Worm (Caenorhabditis elegans): ENCODE results near the gene F22E5.12.
"Not testable (repeated sequence)": the region's sequence is repeated elsewhere in the genome, so short reads cannot be mapped to it uniquely, and the experiment has no call there.

The F22E5.12 gene

ce11 chrII:2627154-2627799, 19.4 kb downstream of the F22E5.12 start, which contains the start of gene sri-71:
TSS of gene sri-71 (plus strand) at chrII:2627749.
- TF ChIP-seq unc-62 (GFP tag; optimal IDR thresholded peaks at IDR 0.05) (no peak), sptf-1 (tag; optimal IDR thresholded peaks at IDR 0.05) (peak; percentile 32)

ce11 chrII:2624792-2625191, 21.9 kb downstream of the F22E5.12 start, which contains the start of gene lgc-28:
TSS of gene lgc-28 (plus strand) at chrII:2625092.
- TF ChIP-seq blmp-1 (tag; optimal IDR thresholded peaks at IDR 0.05) (no peak), tbx-8 (GFP tag; optimal IDR thresholded peaks at IDR 0.05) (no peak), unc-62 (GFP tag; optimal IDR thresholded peaks at IDR 0.05) (no peak), lin-13 (tag; optimal IDR thresholded peaks at IDR 0.05) (no peak), mab-5 (tag; optimal IDR thresholded peaks at IDR 0.05) (no peak), sptf-1 (tag; optimal IDR thresholded peaks at IDR 0.05) (no peak), flh-1 (GFP tag; optimal IDR thresholded peaks at IDR 0.05) (no peak)

ce11 chrII:2622936-2623452, 23.7 kb downstream of the F22E5.12 start, which contains the start of gene D2062.4:
TSS of gene D2062.4 (plus strand) at chrII:2623402.
- not testable (repeated sequence) for TF ChIP-seq lin-13 (tag; optimal IDR thresholded peaks at IDR 0.05); snpc-4 (tag; optimal IDR thresholded peaks at IDR 0.05); drap-1 (GFP tag; optimal IDR thresholded peaks at IDR 0.05)

ce11 chrII:2622480-2622879, 24.2 kb downstream of the F22E5.12 start, which contains the start of gene D2062.5:
TSS of gene D2062.5 (plus strand) at chrII:2622780.
- TF ChIP-seq nhr-76 (tag; optimal IDR thresholded peaks at IDR 0.05) (no peak), cnd-1 (tag; optimal IDR thresholded peaks at IDR 0.05) (no peak), unc-120 (tag; optimal IDR thresholded peaks at IDR 0.05; ENCODE audit: poor library complexity, severe bottlenecking) (no peak), elt-1 (tag; optimal IDR thresholded peaks at IDR 0.05; ENCODE audit: borderline replicate concordance, insufficient read depth) (no peak), M03D4.4 (tag; optimal IDR thresholded peaks at IDR 0.05) (no peak), flh-1 (GFP tag; optimal IDR thresholded peaks at IDR 0.05) (no peak), mab-5 (tag; optimal IDR thresholded peaks at IDR 0.05) (no peak), nhr-12 (tag; optimal IDR thresholded peaks at IDR 0.05) (no peak), ham-2 (GFP tag; optimal IDR thresholded peaks at IDR 0.05) (no peak), ztf-11 (tag; optimal IDR thresholded peaks at IDR 0.05) (no peak), mls-2 (tag; optimal IDR thresholded peaks at IDR 0.05) (no peak), ceh-83 (GFP tag; optimal IDR thresholded peaks at IDR 0.05) (no peak), unc-62 (GFP tag; optimal IDR thresholded peaks at IDR 0.05) (no peak)

- not testable (repeated sequence) for TF ChIP-seq lin-32 (GFP tag; optimal IDR thresholded peaks at IDR 0.05); nhr-12 (tag; optimal IDR thresholded peaks at IDR 0.05); unc-39 (tag; optimal IDR thresholded peaks at IDR 0.05)
Measured at ce11 chrII:2619148-2619547, 27.5 kb downstream of the F22E5.12 start, which contains the start of gene msrp-6. TSS of gene msrp-6 (plus strand) at chrII:2619448.

ce11 chrII:2616634-2617033, 30.0 kb downstream of the F22E5.12 start, which contains the start of gene msrp-5:
TSS of gene msrp-5 (plus strand) at chrII:2616934.
- TF ChIP-seq nhr-237 (tag; optimal IDR thresholded peaks at IDR 0.05); lsy-2 (tag; optimal IDR thresholded peaks at IDR 0.05); unc-120 (tag; optimal IDR thresholded peaks at IDR 0.05; ENCODE audit: poor library complexity, severe bottlenecking): not testable (repeated sequence)

- not testable (repeated sequence) for TF ChIP-seq mls-2 (tag; optimal IDR thresholded peaks at IDR 0.05); ham-2 (GFP tag; optimal IDR thresholded peaks at IDR 0.05); nhr-76 (tag; optimal IDR thresholded peaks at IDR 0.05)
Measured at ce11 chrII:2612278-2612677, 34.4 kb downstream of the F22E5.12 start, which contains the start of gene D2062.13. TSS of gene D2062.13 (plus strand) at chrII:2612578.

- TF ChIP-seq unc-120 (tag; optimal IDR thresholded peaks at IDR 0.05; ENCODE audit: poor library complexity, severe bottlenecking), result no peak
- TF ChIP-seq ceh-39 (tag; optimal IDR thresholded peaks at IDR 0.05), result no peak
- TF ChIP-seq elt-1 (tag; optimal IDR thresholded peaks at IDR 0.05; ENCODE audit: borderline replicate concordance, insufficient read depth), result no peak
- no peak for TF ChIP-seq ceh-43 (GFP tag; optimal IDR thresholded peaks at IDR 0.05)
- no peak for TF ChIP-seq pha-4 (tag; optimal IDR thresholded peaks at IDR 0.05)
- TF ChIP-seq unc-62 (GFP tag; optimal IDR thresholded peaks at IDR 0.05), result no peak
Measured at ce11 chrII:2611009-2611408, 35.6 kb downstream of the F22E5.12 start.

Measured in whole organism, mixed stage, embryonic.